Fruit fly (Drosophila melanogaster) whole organism, embryonic: ENCODE data around the gene CG13250.
A peak's percentile ranks its signal among the peaks of the same experiment; 100 is the strongest.
"Not testable (repeated sequence)": the region's sequence is repeated elsewhere in the genome, so short reads cannot be mapped to it uniquely, and the experiment has no call there.

Source experiments
- B-H1 ChIP-seq: fragments of 200-800 bp; sonication (Bioruptor generic); IDR thresholded peaks from 3 replicates; pipeline ENCODE4 v1.3.6; 2022; ENCODE audit warnings: missing biosample characterization, missing genetic modification characterization
- CG10979 ChIP-seq: fragments of 200-800 bp; sonication (Bioruptor generic); optimal IDR thresholded peaks from 2 replicates; lab custom pipeline; 2018; ENCODE audit warnings: missing biosample characterization, mild to moderate bottlenecking, missing genetic modification characterization, moderate library complexity
- CG14860 ChIP-seq: fragments of 200-800 bp; sonication (Bioruptor generic); IDR thresholded peaks from 3 replicates; pipeline ENCODE4 v1.3.6; 2022; ENCODE audit warnings: missing biosample characterization, missing genetic modification characterization; ENCODE audit not compliant: partially characterized antibody
- CG18011 ChIP-seq: fragments of 200-800 bp; sonication (Bioruptor generic); optimal IDR thresholded peaks from 2 replicates; lab custom pipeline; 2017; ENCODE audit warnings: missing biosample characterization, missing genetic modification characterization, mild to moderate bottlenecking, moderate library complexity, missing genotype
- CG3065 ChIP-seq: fragments of 200-800 bp; sonication (Bioruptor generic); optimal IDR thresholded peaks from 2 replicates; lab custom pipeline; 2016; ENCODE audit warnings: missing biosample characterization, missing genetic modification characterization
- CG32532 ChIP-seq: fragments of 200-800 bp; sonication (Bioruptor generic); IDR thresholded peaks from 2 replicates; pipeline ENCODE4 v1.3.6; 2022; ENCODE audit warnings: missing biosample characterization, missing genetic modification characterization
- CG5245 ChIP-seq: fragments of 200-800 bp; sonication (Bioruptor generic); optimal IDR thresholded peaks from 3 replicates; lab custom pipeline; 2016; ENCODE audit warnings: missing biosample characterization, missing genetic modification characterization
- CG6791 ChIP-seq: fragments of 200-800 bp; sonication (Bioruptor generic); IDR thresholded peaks from 3 replicates; pipeline ENCODE4 v1.3.6; 2022; ENCODE audit warnings: missing biosample characterization, missing genetic modification characterization; ENCODE audit not compliant: partially characterized antibody
- CG7963 ChIP-seq: fragments of 200-800 bp; sonication (Bioruptor generic); IDR thresholded peaks from 3 replicates; pipeline ENCODE4 v1.3.6; 2022; ENCODE audit warnings: missing biosample characterization, missing genetic modification characterization; ENCODE audit not compliant: partially characterized antibody
- CG8089 ChIP-seq: fragments of 200-800 bp; sonication (Bioruptor generic); optimal IDR thresholded peaks from 3 replicates; lab custom pipeline; 2016; ENCODE audit warnings: missing biosample characterization, missing genetic modification characterization
- CTCF ChIP-seq: fragments of 200-800 bp; sonication (Bioruptor generic); optimal IDR thresholded peaks from 2 replicates; lab custom pipeline; 2017; ENCODE audit warnings: missing biosample characterization, mild to moderate bottlenecking, missing genetic modification characterization, moderate library complexity
- Ets65A ChIP-seq: fragments of 200-800 bp; sonication (Bioruptor generic); peaks from one replicate; lab custom pipeline; 2016; ENCODE audit warnings: missing biosample characterization, missing genetic modification characterization
- Fer1 ChIP-seq: fragments of 200-800 bp; sonication (Bioruptor generic); optimal IDR thresholded peaks from 2 replicates; lab custom pipeline; 2017; ENCODE audit warnings: missing biosample characterization, mild to moderate bottlenecking, missing genetic modification characterization
- Fer3 ChIP-seq: fragments of 200-800 bp; sonication (Bioruptor generic); optimal IDR thresholded peaks from 2 replicates; lab custom pipeline; 2018; ENCODE audit warnings: missing biosample characterization, mild to moderate bottlenecking, missing genetic modification characterization, moderate library complexity
- H15 ChIP-seq: fragments of 200-800 bp; sonication (Bioruptor generic); IDR thresholded peaks from 3 replicates; pipeline ENCODE4 v1.3.6; 2022; ENCODE audit warnings: missing biosample characterization, missing genetic modification characterization
- HLH4C ChIP-seq: fragments of 200-800 bp; sonication (Bioruptor generic); IDR thresholded peaks from 3 replicates; pipeline ENCODE4 v1.3.6; 2022; ENCODE audit warnings: missing biosample characterization, missing genetic modification characterization; ENCODE audit not compliant: partially characterized antibody
- Hey ChIP-seq: fragments of 200-800 bp; sonication (Bioruptor generic); optimal IDR thresholded peaks from 3 replicates; lab custom pipeline; 2018; ENCODE audit warnings: missing biosample characterization, mild to moderate bottlenecking, missing genetic modification characterization
- Hr3 ChIP-seq: fragments of 200-800 bp; sonication (Bioruptor generic); optimal IDR thresholded peaks from 3 replicates; lab custom pipeline; 2016; ENCODE audit warnings: missing biosample characterization, missing genetic modification characterization
- Jarid2 ChIP-seq: fragments of 200-800 bp; sonication (Bioruptor generic); optimal IDR thresholded peaks from 3 replicates; lab custom pipeline; 2017; ENCODE audit warnings: mild to moderate bottlenecking, missing biosample characterization, missing genetic modification reagents, missing genetic modification characterization
- Med ChIP-seq: fragments of 200-800 bp; sonication (Bioruptor generic); peaks from one replicate; lab custom pipeline; 2016; ENCODE audit warnings: missing biosample characterization, missing genetic modification characterization, mild to moderate bottlenecking, inconsistent platforms, moderate library complexity
- Nf-YC ChIP-seq: fragments of 200-800 bp; optimal IDR thresholded peaks from 3 replicates; lab custom pipeline; 2019; ENCODE audit warnings: missing biosample characterization, mild to moderate bottlenecking, missing genetic modification characterization, moderate library complexity
- Opbp ChIP-seq: fragments of 200-800 bp; sonication (Bioruptor generic); IDR thresholded peaks from 3 replicates; pipeline ENCODE4 v1.3.6; 2022; ENCODE audit warnings: missing biosample characterization, missing genetic modification characterization; ENCODE audit not compliant: partially characterized antibody
- YL-1 ChIP-seq: fragments of 200-800 bp; sonication (Bioruptor generic); optimal IDR thresholded peaks from 3 replicates; lab custom pipeline; 2017; ENCODE audit warnings: missing biosample characterization, mild to moderate bottlenecking, missing genetic modification characterization
- amos ChIP-seq: fragments of 200-800 bp; sonication (Bioruptor generic); IDR thresholded peaks from 2 replicates; pipeline ENCODE4 v1.3.6; 2022; ENCODE audit warnings: missing biosample characterization, missing genetic modification characterization; ENCODE audit not compliant: partially characterized antibody
- disco-r ChIP-seq: fragments of 200-800 bp; sonication (Bioruptor generic); optimal IDR thresholded peaks from 2 replicates; lab custom pipeline; 2016; ENCODE audit warnings: missing biosample characterization, missing genetic modification characterization
- eve ChIP-seq, 2 experiments: fragments of >200 bp; optimal IDR thresholded peaks; 2 replicates each; lab custom pipeline; 2017; ENCODE audit warnings: missing biosample characterization in 2 of 2, missing genetic modification characterization in 2 of 2
- fd64A ChIP-seq: fragments of 200-800 bp; sonication (Bioruptor generic); optimal IDR thresholded peaks from 3 replicates; lab custom pipeline; 2018; ENCODE audit warnings: missing biosample characterization, mild to moderate bottlenecking, missing genetic modification characterization
- grau ChIP-seq: fragments of 200-800 bp; optimal IDR thresholded peaks from 3 replicates; lab custom pipeline; 2019; ENCODE audit warnings: missing biosample characterization, mild to moderate bottlenecking, missing genetic modification characterization, moderate library complexity
- gt ChIP-seq: fragments of 200-800 bp; sonication (Bioruptor generic); IDR thresholded peaks from 2 replicates; pipeline ENCODE4 v1.3.6; 2022; ENCODE audit warnings: missing biosample characterization, missing genetic modification characterization
- ham ChIP-seq: fragments of 200-800 bp; sonication (Bioruptor generic); IDR thresholded peaks from 2 replicates; pipeline ENCODE4 v1.3.6; 2022; ENCODE audit warnings: missing biosample characterization, missing genetic modification characterization
- inv ChIP-seq: fragments of 200-800 bp; sonication (Bioruptor generic); IDR thresholded peaks from 2 replicates; pipeline ENCODE4 v1.3.6; 2022; ENCODE audit warnings: missing biosample characterization, missing genetic modification characterization; ENCODE audit not compliant: partially characterized antibody
- klu ChIP-seq: fragments of 200-800 bp; sonication (Bioruptor generic); IDR thresholded peaks from 2 replicates; pipeline ENCODE4 v1.3.6; 2022; ENCODE audit warnings: missing biosample characterization, missing genetic modification characterization
- knrl ChIP-seq: fragments of 200-800 bp; sonication (Bioruptor generic); IDR thresholded peaks from 3 replicates; pipeline ENCODE4 v1.3.6; 2022; ENCODE audit warnings: missing biosample characterization, missing genetic modification characterization; ENCODE audit not compliant: partially characterized antibody
- lbe ChIP-seq: fragments of 200-800 bp; sonication (Bioruptor generic); optimal IDR thresholded peaks from 2 replicates; lab custom pipeline; 2016; ENCODE audit warnings: missing biosample characterization, mild to moderate bottlenecking, missing genetic modification characterization
- lmd ChIP-seq: fragments of 200-800 bp; sonication (Bioruptor generic); IDR thresholded peaks from 2 replicates; pipeline ENCODE4 v1.3.6; 2022; ENCODE audit warnings: missing biosample characterization, missing genetic modification characterization
- lov ChIP-seq, 2 experiments: fragments of 200-800 bp in 1 of 2; fragments of >200 bp in 1 of 2; sonication (Bioruptor generic) in 1 of 2; IDR thresholded peaks in 1 of 2; optimal IDR thresholded peaks in 1 of 2; 2 replicates in 1 of 2; 3 replicates in 1 of 2; pipeline versions ENCODE4 v1.3.6 to Lab custom; 2017 to 2022; ENCODE audit warnings: missing biosample characterization in 1 of 2, missing genetic modification characterization in 1 of 2
- odd ChIP-seq: fragments of 200-800 bp; sonication (Bioruptor generic); optimal IDR thresholded peaks from 2 replicates; lab custom pipeline; 2017; ENCODE audit warnings: missing biosample characterization, mild to moderate bottlenecking, missing genetic modification characterization
- otp ChIP-seq: fragments of 200-800 bp; sonication (Bioruptor generic); IDR thresholded peaks from 3 replicates; pipeline ENCODE4, ENCODE4 v1.3.6; 2022; ENCODE audit warnings: missing biosample characterization, missing genetic modification characterization
- sna ChIP-seq: fragments of 200-800 bp; sonication (Bioruptor generic); IDR thresholded peaks from 2 replicates; pipeline ENCODE4 v1.3.6; 2022; ENCODE audit warnings: missing biosample characterization, missing genetic modification characterization; ENCODE audit not compliant: partially characterized antibody
- stc ChIP-seq: fragments of 200-800 bp; sonication (Bioruptor generic); IDR thresholded peaks from 2 replicates; pipeline ENCODE4 v1.3.6; 2022; ENCODE audit warnings: missing biosample characterization, missing genetic modification characterization
- vnd ChIP-seq: fragments of 200-800 bp; sonication (Bioruptor generic); IDR thresholded peaks from 3 replicates; pipeline ENCODE4 v1.3.6; 2022; ENCODE audit warnings: missing biosample characterization, missing genetic modification characterization; ENCODE audit not compliant: partially characterized antibody
- wdn ChIP-seq: fragments of 200-800 bp; sonication (Bioruptor generic); IDR thresholded peaks from 2 replicates; pipeline ENCODE4 v1.3.6; 2022; ENCODE audit warnings: missing biosample characterization, missing genetic modification characterization
- zfh1 ChIP-seq: fragments of 200-800 bp; sonication (Bioruptor generic); IDR thresholded peaks from 3 replicates; pipeline ENCODE4 v1.3.6; 2022; ENCODE audit warnings: missing biosample characterization, missing genetic modification characterization

CG13250 gene

dm6 chr3L:20497124-20497996 is 36.1 kb upstream of the CG13250 start, which contains the start of gene CG32425 (continued):
- TF ChIP-seq CG18011 (GFP tag; lab: Kevin White, UChicago) (no peak), klu (GFP tag; lab: Robert Waterston, UW) (no peak), eve (GFP tag; optimal IDR thresholded peaks at IDR 0.05; lab: Kevin White, UChicago) (no peak), CG14860 (GFP tag; lab: Robert Waterston, UW) (no peak), YL-1 (GFP tag; lab: Kevin White, UChicago) (peak; percentile 51)

DNA sequence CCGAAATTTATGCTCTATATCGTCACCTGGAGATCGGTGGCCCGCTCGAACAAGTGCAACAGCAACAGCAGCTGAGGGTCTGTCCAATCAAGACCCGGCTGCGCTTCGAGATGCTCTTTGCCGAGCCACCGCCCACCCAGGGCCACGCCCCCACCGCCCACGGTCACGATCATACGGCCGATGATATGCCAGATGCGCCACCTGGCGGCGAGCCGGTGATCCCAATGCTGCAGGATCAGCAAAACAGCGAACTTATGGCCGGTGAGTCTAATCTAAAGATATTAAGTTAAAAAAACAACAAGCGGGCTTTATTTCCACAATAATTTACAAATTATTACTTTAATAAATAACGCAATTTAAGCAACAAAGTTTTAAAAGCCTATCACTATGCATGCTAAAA is 35.3 kb upstream of the CG13250 start:
- TF ChIP-seq CG3065 (GFP tag; lab: Kevin White, UChicago) (peak; percentile 60), CG10979 (peak; percentile 80), disco-r (GFP tag; lab: Kevin White, UChicago) (no peak), lbe (GFP tag; lab: Kevin White, UChicago) (no peak), grau (tag; lab: Kevin White, UChicago) (no peak), CG32532 (GFP tag; lab: Robert Waterston, UW) (0 out of 2 replicates have a peak, but pooled peaks have one; percentile 5), amos (0 out of 2 replicates have a peak, but pooled peaks have one; percentile 19), otp (0 out of 3 replicates have a peak, but pooled peaks have one; percentile 30), stc (GFP tag; lab: Robert Waterston, UW) (peak; percentile 24; the same call in 1 of the 2 replicates), Fer3 (no peak), H15 (GFP tag; lab: Robert Waterston, UW) (no peak), CG6791 (GFP tag; lab: Robert Waterston, UW) (0 out of 3 replicates have a peak, but pooled peaks have one; percentile 24), CTCF (GFP tag; lab: Kevin White, UChicago) (peak; percentile 87), zfh1 (GFP tag; lab: Robert Waterston, UW) (no peak), sna (no peak), gt (GFP tag; lab: Robert Waterston, UW) (0 out of 2 replicates have a peak, but pooled peaks have one; percentile 19), lov (optimal IDR thresholded peaks at IDR 0.05; lab: Kevin White, UChicago) (no peak), lov (GFP tag; IDR thresholded peaks at IDR 0.05; lab: Robert Waterston, UW) (no peak), Med (GFP tag; lab: Kevin White, UChicago) (peak; percentile 1), CG8089 (GFP tag; lab: Kevin White, UChicago) (no peak), Fer1 (GFP tag; lab: Kevin White, UChicago) (no peak), fd64A (GFP tag; lab: Kevin White, UChicago) (no peak), Opbp (GFP tag; lab: Robert Waterston, UW) (0 out of 3 replicates have a peak, but pooled peaks have one; percentile 16), B-H1 (GFP tag; lab: Robert Waterston, UW) (no peak)

DNA sequence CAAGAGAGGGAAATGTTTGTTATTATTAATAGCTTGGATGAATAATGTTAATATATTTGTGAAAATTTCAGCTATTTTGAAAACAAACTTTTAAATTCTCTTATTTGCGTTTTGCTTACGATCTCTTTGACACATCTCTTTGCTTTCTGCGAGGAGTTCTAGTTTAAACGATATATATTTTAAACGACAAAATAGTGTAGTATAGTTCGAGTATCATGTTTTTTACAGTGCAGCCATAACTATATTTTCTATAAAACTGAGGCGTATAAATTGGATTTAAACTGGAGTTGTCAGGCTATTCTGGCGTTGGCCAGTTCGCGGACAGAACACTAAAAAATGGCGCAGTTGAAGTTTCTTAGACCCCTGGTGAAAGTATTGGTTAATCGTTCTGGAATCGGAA is 34.0 kb upstream of the CG13250 start, which contains the start of gene CG18281:
CG18281 (plus strand) TSS at position 301 of the 400 bp plus-strand sequence.
- TF ChIP-seq odd (GFP tag; lab: Kevin White, UChicago); CG5245; Jarid2 (GFP tag; lab: Kevin White, UChicago): not testable (repeated sequence)

DNA sequence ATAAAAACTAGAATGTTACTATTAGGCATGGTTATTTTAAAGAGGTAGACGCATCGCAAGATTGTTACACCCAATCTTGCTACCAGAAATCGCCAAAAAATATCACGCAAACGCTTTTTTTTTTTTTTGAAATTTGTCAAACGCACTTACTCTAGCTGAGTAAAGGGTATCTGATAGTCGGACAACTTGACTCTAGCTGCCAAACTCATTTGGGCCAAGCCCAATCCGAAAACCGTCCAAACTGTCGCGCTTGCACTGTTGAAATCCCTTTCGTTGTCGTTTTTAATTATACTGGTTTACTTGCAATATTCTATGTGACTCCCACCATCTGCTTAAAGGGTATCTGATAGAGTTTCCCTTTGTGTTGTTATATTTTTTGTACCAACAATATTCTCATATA is 30.3 kb upstream of the CG13250 start:
- no peak for TF ChIP-seq wdn (GFP tag; lab: Robert Waterston, UW)
- TF ChIP-seq ham (GFP tag; lab: Robert Waterston, UW), result no peak
- no peak for TF ChIP-seq CTCF (GFP tag; lab: Kevin White, UChicago)
- TF ChIP-seq CG7963, result peak; percentile 42; the same call in 2 of the 3 replicates
- no peak for TF ChIP-seq Hr3 (GFP tag; lab: Kevin White, UChicago)
- TF ChIP-seq HLH4C, result peak; percentile 62; the same call in 2 of the 3 replicates
- TF ChIP-seq lmd (GFP tag; lab: Robert Waterston, UW), result no peak
- no peak for TF ChIP-seq Hey (tag; lab: Kevin White, UChicago)
- TF ChIP-seq knrl (GFP tag; lab: Robert Waterston, UW), result peak; percentile 11; the same call in 1 of the 3 replicates
- 0 out of 3 replicates have a peak, but pooled peaks have one; percentile 36 for TF ChIP-seq vnd
- no peak for TF ChIP-seq Nf-YC
- peak; percentile 58; the same call in 2 of the 3 replicates for TF ChIP-seq CG14860 (GFP tag; lab: Robert Waterston, UW)
- TF ChIP-seq Ets65A (GFP tag; lab: Kevin White, UChicago), result peak; percentile 52
- TF ChIP-seq inv (GFP tag; lab: Robert Waterston, UW), result peak; percentile 25; the same call in 1 of the 2 replicates
